Fruit fly (Drosophila melanogaster) whole organism, embryonic: Measurements from ENCODE around the gene CG14362.

ENCODE experiments used
- ATbp ChIP-seq: fragments of 200-800 bp; sonication (Bioruptor generic); optimal IDR thresholded peaks from 2 replicates; lab custom pipeline; 2017; ENCODE audit warnings: missing biosample characterization, mild to moderate bottlenecking, missing genetic modification characterization, missing genetic modification reagents
- Atf-2 ChIP-seq: fragments of 200-800 bp; sonication (Bioruptor generic); optimal IDR thresholded peaks from 2 replicates; lab custom pipeline; 2016; ENCODE audit warnings: missing biosample characterization, missing genetic modification characterization
- Blimp-1 ChIP-seq: fragments of 200-800 bp; sonication (Bioruptor generic); optimal IDR thresholded peaks from 3 replicates; lab custom pipeline; 2018; ENCODE audit warnings: missing biosample characterization, missing genetic modification characterization, mild to moderate bottlenecking, moderate library complexity, missing genetic modification reagents
- CG10267 ChIP-seq: fragments of 200-800 bp; sonication (Bioruptor generic); optimal IDR thresholded peaks from 2 replicates; lab custom pipeline; 2018; ENCODE audit warnings: missing biosample characterization, mild to moderate bottlenecking, missing genetic modification characterization, moderate library complexity
- CG10543 ChIP-seq: fragments of 200-800 bp; sonication (Bioruptor generic); optimal IDR thresholded peaks from 3 replicates; lab custom pipeline; 2017; ENCODE audit warnings: missing biosample characterization, mild to moderate bottlenecking, missing genetic modification characterization, moderate library complexity
- CG10565 ChIP-seq: fragments of 200-800 bp; sonication (Bioruptor generic); optimal IDR thresholded peaks from 3 replicates; lab custom pipeline; 2016; ENCODE audit warnings: missing biosample characterization, mild to moderate bottlenecking, missing genetic modification characterization
- CG10979 ChIP-seq: fragments of 200-800 bp; sonication (Bioruptor generic); optimal IDR thresholded peaks from 2 replicates; lab custom pipeline; 2018; ENCODE audit warnings: missing biosample characterization, mild to moderate bottlenecking, missing genetic modification characterization, moderate library complexity
- CG11247 ChIP-seq: fragments of 200-800 bp; sonication (Bioruptor generic); IDR thresholded peaks from 2 replicates; pipeline ENCODE4 v1.3.6; 2022; ENCODE audit warnings: missing biosample characterization, missing genetic modification characterization
- CG11696 ChIP-seq: fragments of 200-800 bp; sonication (Bioruptor generic); IDR thresholded peaks from 2 replicates; pipeline ENCODE4 v1.3.6; 2022; ENCODE audit warnings: missing biosample characterization, missing genetic modification characterization
- CG13296 ChIP-seq: fragments of 200-800 bp; sonication (Bioruptor generic); optimal IDR thresholded peaks from 3 replicates; lab custom pipeline; 2018; ENCODE audit warnings: missing biosample characterization, mild to moderate bottlenecking, missing genetic modification characterization
- CG14710 ChIP-seq: fragments of 200-800 bp; sonication (Bioruptor generic); optimal IDR thresholded peaks from 3 replicates; lab custom pipeline; 2019; ENCODE audit warnings: missing biosample characterization, mild to moderate bottlenecking, missing genetic modification characterization, moderate library complexity
- CG15479 ChIP-seq: fragments of 200-800 bp; sonication (Bioruptor generic); optimal IDR thresholded peaks from 3 replicates; lab custom pipeline; 2019; ENCODE audit warnings: missing biosample characterization, mild to moderate bottlenecking, missing genetic modification characterization, moderate library complexity
- CG1603 ChIP-seq: fragments of 200-800 bp; sonication (Bioruptor generic); optimal IDR thresholded peaks from 2 replicates; lab custom pipeline; 2019; ENCODE audit warnings: missing biosample characterization, mild to moderate bottlenecking, missing genetic modification characterization, moderate library complexity
- CG1647 ChIP-seq: fragments of 200-800 bp; sonication (Bioruptor generic); optimal IDR thresholded peaks from 3 replicates; lab custom pipeline; 2016; ENCODE audit warnings: missing biosample characterization, missing genetic modification characterization
- CG18011 ChIP-seq: fragments of 200-800 bp; sonication (Bioruptor generic); optimal IDR thresholded peaks from 2 replicates; lab custom pipeline; 2017; ENCODE audit warnings: missing biosample characterization, missing genetic modification characterization, mild to moderate bottlenecking, moderate library complexity, missing genotype
- CG2678 ChIP-seq: fragments of 200-800 bp; sonication (Bioruptor generic); optimal IDR thresholded peaks from 3 replicates; lab custom pipeline; 2019; ENCODE audit warnings: missing biosample characterization, mild to moderate bottlenecking, missing genetic modification characterization, moderate library complexity
- CG30431 ChIP-seq: fragments of 200-800 bp; sonication (Bioruptor generic); optimal IDR thresholded peaks from 2 replicates; lab custom pipeline; 2017; ENCODE audit warnings: missing biosample characterization, missing genetic modification characterization
- CG3407 ChIP-seq: fragments of 200-800 bp; sonication (Bioruptor generic); optimal IDR thresholded peaks from 2 replicates; lab custom pipeline; 2018; ENCODE audit warnings: missing biosample characterization, mild to moderate bottlenecking, missing genetic modification characterization
- CG43689 ChIP-seq: fragments of 200-800 bp; sonication (Bioruptor generic); IDR thresholded peaks from 2 replicates; pipeline ENCODE4 v1.3.6; 2022; ENCODE audit warnings: missing biosample characterization, missing genetic modification characterization
- CG4617 ChIP-seq: fragments of 200-800 bp; sonication (Bioruptor generic); optimal IDR thresholded peaks from 3 replicates; lab custom pipeline; 2016; ENCODE audit warnings: missing biosample characterization, missing genetic modification characterization, borderline replicate concordance
- CG6272 ChIP-seq: fragments of 200-800 bp; sonication (Bioruptor generic); IDR thresholded peaks from 2 replicates; pipeline ENCODE4 v1.3.6; 2022; ENCODE audit warnings: missing biosample characterization, missing genetic modification characterization
- CG7839 ChIP-seq: fragments of 200-800 bp; sonication (Bioruptor generic); optimal IDR thresholded peaks from 3 replicates; lab custom pipeline; 2018; ENCODE audit warnings: missing biosample characterization, mild to moderate bottlenecking, missing genetic modification characterization, moderate library complexity
- CG8765 ChIP-seq: fragments of 200-800 bp; sonication (Bioruptor generic); IDR thresholded peaks from 2 replicates; pipeline ENCODE4 v1.3.6; 2022; ENCODE audit warnings: missing biosample characterization, missing genetic modification characterization
- CG9876 ChIP-seq: fragments of 200-800 bp; sonication (Bioruptor generic); optimal IDR thresholded peaks from 2 replicates; lab custom pipeline; 2016; ENCODE audit warnings: missing biosample characterization, missing genetic modification characterization
- CTCF ChIP-seq: fragments of 200-800 bp; sonication (Bioruptor generic); optimal IDR thresholded peaks from 2 replicates; lab custom pipeline; 2017; ENCODE audit warnings: missing biosample characterization, mild to moderate bottlenecking, missing genetic modification characterization, moderate library complexity
- Ets65A ChIP-seq: fragments of 200-800 bp; sonication (Bioruptor generic); peaks from one replicate; lab custom pipeline; 2016; ENCODE audit warnings: missing biosample characterization, missing genetic modification characterization
- Mrtf ChIP-seq: fragments of 200-800 bp; sonication (Bioruptor generic); IDR thresholded peaks from 3 replicates; pipeline ENCODE4 v1.3.6; 2022; ENCODE audit warnings: missing biosample characterization, missing genetic modification characterization
- Oaz ChIP-seq: fragments of 200-800 bp; sonication (Bioruptor generic); IDR thresholded peaks from 2 replicates; pipeline ENCODE4 v1.3.6; 2022; ENCODE audit warnings: missing biosample characterization, missing genetic modification characterization
- al ChIP-seq: fragments of 200-800 bp; sonication (Bioruptor generic); IDR thresholded peaks from 2 replicates; pipeline ENCODE4 v1.3.6; 2022; ENCODE audit warnings: missing biosample characterization, missing genetic modification characterization
- bsh ChIP-seq, 2 experiments: fragments of 200-800 bp; sonication (Bioruptor generic); optimal IDR thresholded peaks; 2 replicates each; lab custom pipeline; 2017 to 2018; ENCODE audit warnings: mild to moderate bottlenecking in 2 of 2, missing biosample characterization in 2 of 2, missing genetic modification characterization in 2 of 2, moderate library complexity in 1 of 2
- caup ChIP-seq: fragments of 200-800 bp; sonication (Bioruptor generic); optimal IDR thresholded peaks from 3 replicates; lab custom pipeline; 2017; ENCODE audit warnings: missing biosample characterization, mild to moderate bottlenecking, missing genetic modification characterization, moderate library complexity; ENCODE audit not compliant: severe bottlenecking
- chif ChIP-seq, 2 experiments: fragments of 200-800 bp; sonication (Bioruptor generic); optimal IDR thresholded peaks; 3 replicates each; lab custom pipeline; 2016; ENCODE audit warnings: missing biosample characterization in 2 of 2, missing genetic modification characterization in 2 of 2
- croc ChIP-seq: fragments of 200-800 bp; sonication (Bioruptor generic); conservative IDR thresholded peaks from 3 replicates; pipeline ENCODE4 v1.3.6; 2022; ENCODE audit warnings: missing biosample characterization, missing genetic modification characterization
- dm ChIP-seq: fragments of 200-800 bp; sonication (Bioruptor generic); optimal IDR thresholded peaks from 3 replicates; lab custom pipeline; 2016; ENCODE audit warnings: missing biosample characterization, missing genetic modification characterization
- dmrt11E ChIP-seq: fragments of 200-800 bp; sonication (Bioruptor generic); optimal IDR thresholded peaks from 3 replicates; lab custom pipeline; 2018; ENCODE audit warnings: missing biosample characterization, mild to moderate bottlenecking, missing genetic modification characterization, moderate library complexity
- exex ChIP-seq: fragments of 200-800 bp; sonication (Bioruptor generic); optimal IDR thresholded peaks from 4 replicates; lab custom pipeline; 2018; ENCODE audit warnings: missing biosample characterization, mild to moderate bottlenecking, missing genetic modification characterization, moderate library complexity
- fu2 ChIP-seq: fragments of 200-800 bp; sonication (Bioruptor generic); optimal IDR thresholded peaks from 2 replicates; lab custom pipeline; 2016; ENCODE audit warnings: missing biosample characterization, missing genetic modification characterization
- gem ChIP-seq: fragments of 200-800 bp; sonication (Bioruptor generic); optimal IDR thresholded peaks from 2 replicates; lab custom pipeline; 2019; ENCODE audit warnings: missing biosample characterization, mild to moderate bottlenecking, missing genetic modification characterization, moderate library complexity
- hth ChIP-seq: fragments of >200 bp; optimal IDR thresholded peaks from 2 replicates; lab custom pipeline; 2017; ENCODE audit warnings: inconsistent platforms
- lola ChIP-seq, 3 experiments: fragments of >200 bp in 2 of 3; fragments of 200-800 bp in 1 of 3; sonication (Bioruptor generic) in 1 of 3; optimal IDR thresholded peaks; 2 replicates each; lab custom pipeline; 2017 to 2019; ENCODE audit warnings: missing biosample characterization in 3 of 3, missing genetic modification characterization in 3 of 3, mild to moderate bottlenecking in 1 of 3, moderate library complexity in 1 of 3
- mam ChIP-seq: fragments of 200-800 bp; sonication (Bioruptor generic); optimal IDR thresholded peaks from 3 replicates; lab custom pipeline; 2016; ENCODE audit warnings: missing biosample characterization, missing genetic modification characterization
- nau ChIP-seq: fragments of 200-800 bp; sonication (Bioruptor generic); optimal IDR thresholded peaks from 3 replicates; lab custom pipeline; 2017; ENCODE audit warnings: missing biosample characterization, mild to moderate bottlenecking, missing genetic modification characterization, missing genetic modification reagents
- nerfin-1 ChIP-seq: fragments of 200-800 bp; sonication (Bioruptor generic); optimal IDR thresholded peaks from 3 replicates; lab custom pipeline; 2019; ENCODE audit warnings: missing biosample characterization, mild to moderate bottlenecking, missing genetic modification characterization, moderate library complexity
- scrt ChIP-seq: fragments of 200-800 bp; sonication (Bioruptor generic); optimal IDR thresholded peaks from 2 replicates; lab custom pipeline; 2018; ENCODE audit warnings: missing biosample characterization, mild to moderate bottlenecking, missing genetic modification characterization, moderate library complexity
- sd ChIP-seq: fragments of 200-800 bp; sonication (Bioruptor generic); optimal IDR thresholded peaks from 3 replicates; lab custom pipeline; 2018; ENCODE audit warnings: missing biosample characterization, mild to moderate bottlenecking, missing genetic modification characterization, moderate library complexity
- sens ChIP-seq: fragments of 200-800 bp; sonication (Bioruptor generic); peaks from one replicate; lab custom pipeline; 2016; ENCODE audit warnings: missing biosample characterization, missing genetic modification characterization
- trem ChIP-seq: fragments of 200-800 bp; optimal IDR thresholded peaks from 3 replicates; lab custom pipeline; 2019; ENCODE audit warnings: missing biosample characterization, mild to moderate bottlenecking, missing genetic modification characterization, moderate library complexity
- trh ChIP-seq: fragments of 200-800 bp; sonication (Bioruptor generic); optimal IDR thresholded peaks from 2 replicates; lab custom pipeline; 2016; ENCODE audit warnings: missing biosample characterization, missing genetic modification characterization
- vfl ChIP-seq: fragments of 200-800 bp; sonication (Bioruptor generic); optimal IDR thresholded peaks from 2 replicates; lab custom pipeline; 2016; ENCODE audit warnings: missing biosample characterization, missing genetic modification characterization

The CG14362 gene

DNA sequence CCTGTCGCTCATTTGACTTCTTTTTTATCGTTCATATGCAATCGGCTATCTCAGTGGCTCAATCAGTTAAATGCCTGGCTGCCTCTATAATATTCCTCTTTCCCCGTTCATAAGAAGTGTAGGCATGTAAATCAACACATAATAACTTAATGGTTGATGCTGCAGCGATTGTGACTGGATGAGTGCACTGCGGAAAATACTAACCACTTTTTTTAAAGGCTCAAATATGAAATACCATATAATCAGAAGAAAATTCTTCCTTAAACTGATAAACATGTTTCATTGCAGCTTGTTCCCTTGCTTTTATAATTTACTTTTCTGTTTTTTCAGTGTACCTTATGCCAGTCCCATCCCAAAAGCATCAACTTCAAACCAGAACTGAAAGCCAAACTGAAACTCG lies 29.7 kb upstream of the CG14362 start (continued):
- TF ChIP-seq CG11696 (GFP tag; lab: Robert Waterston, UW) (no peak), CG1603 (peak; percentile 4), CG3407 (peak; percentile 17), CG10565 (GFP tag; lab: Kevin White, UChicago) (no peak), vfl (GFP tag; lab: Kevin White, UChicago) (no peak), CG13296 (GFP tag; lab: Kevin White, UChicago) (no peak), hth (no peak), trem (tag; lab: Kevin White, UChicago) (peak; percentile 11), CG15479 (GFP tag; lab: Kevin White, UChicago) (no peak), CG30431 (peak; percentile 32), Atf-2 (GFP tag; lab: Kevin White, UChicago) (peak; percentile 46), dm (GFP tag; lab: Kevin White, UChicago) (no peak), CG7839 (tag; lab: Kevin White, UChicago) (peak; percentile 29), exex (tag; lab: Kevin White, UChicago) (no peak), trh (GFP tag; lab: Kevin White, UChicago) (no peak), al (GFP tag; lab: Robert Waterston, UW) (no peak), CG8765 (peak; percentile 31; the same call in 1 of the 2 replicates), CG14710 (tag; lab: Kevin White, UChicago) (peak; percentile 48), Blimp-1 (GFP tag; lab: Kevin White, UChicago) (peak; percentile 46), CG1647 (GFP tag; lab: Kevin White, UChicago) (no peak), CG4617 (GFP tag; lab: Kevin White, UChicago) (no peak)

DNA sequence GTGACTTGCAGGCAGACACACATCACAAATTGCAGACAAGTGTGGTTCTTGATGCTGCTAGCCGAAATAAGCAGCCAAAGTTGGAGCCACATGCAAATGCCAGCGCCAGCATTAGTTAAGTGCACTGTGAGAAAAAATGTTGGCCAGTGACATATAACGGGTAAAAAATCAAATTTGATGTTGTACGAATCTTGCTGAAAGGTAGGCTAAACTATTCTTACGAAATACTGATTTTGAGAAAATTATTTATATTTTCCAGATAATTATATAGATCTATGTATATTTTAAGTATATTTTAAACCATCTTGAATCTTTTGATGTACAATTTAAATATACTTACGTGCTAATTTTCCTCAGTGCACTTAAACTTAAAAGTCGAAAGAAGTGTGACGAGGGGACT lies 28.1 kb upstream of the CG14362 start:
- 0 out of 2 replicates have a peak, but pooled peaks have one; percentile 4 for TF ChIP-seq CG43689 (GFP tag; lab: Robert Waterston, UW)
- no peak for TF ChIP-seq vfl (GFP tag; lab: Kevin White, UChicago)
- TF ChIP-seq sens (GFP tag; lab: Kevin White, UChicago), result peak; percentile 36
- no peak for TF ChIP-seq caup (GFP tag; lab: Kevin White, UChicago)
- TF ChIP-seq CG6272 (GFP tag; lab: Robert Waterston, UW), result no peak
- peak; percentile 8 for TF ChIP-seq Ets65A
- TF ChIP-seq CG9876 (GFP tag; lab: Kevin White, UChicago), result no peak
- no peak for TF ChIP-seq ATbp (GFP tag; lab: Kevin White, UChicago)
- TF ChIP-seq CTCF (GFP tag; lab: Kevin White, UChicago), result no peak
- TF ChIP-seq CG2678 (tag; lab: Kevin White, UChicago), result no peak
- TF ChIP-seq CG18011 (GFP tag; lab: Kevin White, UChicago), result no peak

DNA sequence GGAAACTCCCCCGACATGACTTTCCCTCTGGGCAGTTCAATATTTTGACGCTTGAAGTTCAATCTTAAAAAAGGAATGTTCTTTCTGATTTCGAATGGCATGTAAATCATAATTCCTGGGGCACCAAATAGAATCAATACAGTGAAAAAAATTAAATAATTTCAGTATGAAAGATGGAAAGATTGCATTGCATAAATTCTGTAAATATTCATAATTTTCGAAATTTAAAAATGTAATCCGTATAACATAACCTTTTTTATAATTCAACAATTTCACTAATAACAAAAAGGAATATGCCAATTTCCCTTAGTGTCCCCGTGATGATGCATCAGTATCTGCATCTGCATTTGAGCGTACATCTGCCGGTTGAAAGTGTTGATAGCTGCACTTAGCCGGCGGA lies 25.6 kb upstream of the CG14362 start:
- no peak for TF ChIP-seq nau (GFP tag; lab: Kevin White, UChicago)
- peak; percentile 36 for TF ChIP-seq gem (tag; lab: Kevin White, UChicago)
- peak in 1 of 2 experiments; percentile 38 for TF ChIP-seq chif (GFP tag; optimal IDR thresholded peaks at IDR 0.05; lab: Kevin White, UChicago)
- no peak for TF ChIP-seq CG10543 (GFP tag; lab: Kevin White, UChicago)
- TF ChIP-seq sens (GFP tag; lab: Kevin White, UChicago), result peak; percentile 62
- peak; percentile 44 for TF ChIP-seq CG10979
- TF ChIP-seq mam (GFP tag; lab: Kevin White, UChicago), result no peak
- no peak for TF ChIP-seq sd
- TF ChIP-seq CG10267 (tag; lab: Kevin White, UChicago), result peak; percentile 9
- TF ChIP-seq dmrt11E (tag; lab: Kevin White, UChicago), result peak; percentile 64
- TF ChIP-seq CG11247 (GFP tag; lab: Robert Waterston, UW), result no peak
- TF ChIP-seq bsh (GFP tag; optimal IDR thresholded peaks at IDR 0.05; lab: Kevin White, UChicago), result peak in 1 of 2 experiments; percentile 42
- no peak for TF ChIP-seq scrt (GFP tag; lab: Kevin White, UChicago)
- no peak for TF ChIP-seq nerfin-1 (tag; lab: Kevin White, UChicago)
- TF ChIP-seq Mrtf, result no peak
- TF ChIP-seq fu2 (GFP tag; lab: Kevin White, UChicago), result no peak
- no peak for TF ChIP-seq croc (GFP tag; lab: Robert Waterston, UW)
- TF ChIP-seq Oaz (GFP tag; lab: Robert Waterston, UW), result no peak
- TF ChIP-seq lola (GFP tag; optimal IDR thresholded peaks at IDR 0.05; lab: Kevin White, UChicago), result peak in 1 of 3 experiments; percentile 37
